Fruit fly (Drosophila melanogaster): ENCODE measurements around the gene CG42374.

CG42374 gene

dm6 chr3L:19294613-19295299 is 31.2 kb downstream of the CG42374 start (continued):
- TF ChIP-seq chinmo (GFP tag; IDR thresholded peaks at IDR 0.05; ENCODE audit: partially characterized antibody) (peak; percentile 92), CG12299 (tag; optimal IDR thresholded peaks at IDR 0.05) (peak; percentile 55), CG2875 (GFP tag; optimal IDR thresholded peaks at IDR 0.05) (peak; percentile 1), Hand (GFP tag; optimal IDR thresholded peaks at IDR 0.05) (peak; percentile 6), CG3847 (GFP tag; IDR thresholded peaks at IDR 0.05) (peak; percentile 4; the same call in 1 of the 2 replicates), Sry-δ (GFP tag; optimal IDR thresholded peaks at IDR 0.05) (peak; percentile 88), CG16863 (GFP tag; optimal IDR thresholded peaks at IDR 0.05) (no peak), Hmr (GFP tag; optimal IDR thresholded peaks at IDR 0.05) (peak; percentile 1), CG2116 (GFP tag; optimal IDR thresholded peaks at IDR 0.05) (peak; percentile 57), stwl (tag; optimal IDR thresholded peaks at IDR 0.05) (peak; percentile 12), CG17829 (tag; optimal IDR thresholded peaks at IDR 0.05) (peak; percentile 40), Xrp1 (GFP tag; IDR thresholded peaks at IDR 0.05) (peak; percentile 1; the same call in 1 of the 2 replicates), Fer3 (tag; optimal IDR thresholded peaks at IDR 0.05) (no peak), sob (GFP tag; IDR thresholded peaks at IDR 0.05) (0 out of 2 replicates have a peak, but pooled peaks have one; percentile 4), CG8765 (GFP tag; IDR thresholded peaks at IDR 0.05) (0 out of 2 replicates have a peak, but pooled peaks have one; percentile 3), Usf (GFP tag; optimal IDR thresholded peaks at IDR 0.05) (no peak), gsb-n (tag; optimal IDR thresholded peaks at IDR 0.05) (peak; percentile 73), Ets97D (GFP tag; optimal IDR thresholded peaks at IDR 0.05) (peak; percentile 78), Dll (GFP tag; IDR thresholded peaks at IDR 0.05; ENCODE audit: partially characterized antibody) (0 out of 4 replicates have a peak, but pooled peaks have one; percentile 34), ci (GFP tag; IDR thresholded peaks at IDR 0.05) (0 out of 3 replicates have a peak, but pooled peaks have one; percentile 58), CG7928 (GFP tag; optimal IDR thresholded peaks at IDR 0.05) (peak; percentile 95), gfzf (GFP tag; optimal IDR thresholded peaks at IDR 0.05) (peak; percentile 0), yki (optimal IDR thresholded peaks at IDR 0.05) (peak; percentile 10), Hsf (GFP tag; optimal IDR thresholded peaks at IDR 0.05) (peak; percentile 11), wdn (GFP tag; IDR thresholded peaks at IDR 0.05) (no peak), knrl (GFP tag; IDR thresholded peaks at IDR 0.05; ENCODE audit: partially characterized antibody) (no peak; the same call in 2 of the 3 replicates), CG4360 (GFP tag; IDR thresholded peaks at IDR 0.05) (peak; percentile 99), Vsx1 (GFP tag; optimal IDR thresholded peaks at IDR 0.05) (no peak), CG18599 (GFP tag; optimal IDR thresholded peaks at IDR 0.05) (no peak), wek (GFP tag; optimal IDR thresholded peaks at IDR 0.05) (no peak), CG34422 (GFP tag; IDR thresholded peaks at IDR 0.05) (0 out of 3 replicates have a peak, but pooled peaks have one; percentile 34), kay (GFP tag; optimal IDR thresholded peaks at IDR 0.05) (peak; percentile 80), CG13775 (GFP tag; optimal IDR thresholded peaks at IDR 0.05) (no peak), Sin3A (optimal IDR thresholded peaks at IDR 0.05) (peak; percentile 80), scrt (GFP tag; optimal IDR thresholded peaks at IDR 0.05) (peak; percentile 17), YL-1 (GFP tag; optimal IDR thresholded peaks at IDR 0.05) (no peak), BEAF-32 (GFP tag; optimal IDR thresholded peaks at IDR 0.05) (peak; percentile 4), cas (GFP tag; IDR thresholded peaks at IDR 0.05) (no peak), CG6654 (GFP tag; optimal IDR thresholded peaks at IDR 0.05) (no peak), crp (GFP tag; optimal IDR thresholded peaks at IDR 0.05) (peak; percentile 75 to 96), cad (GFP tag; optimal IDR thresholded peaks at IDR 0.05) (no peak), TFAM (GFP tag; optimal IDR thresholded peaks at IDR 0.05) (no peak), Bdp1 (GFP tag; optimal IDR thresholded peaks at IDR 0.05) (peak; percentile 36), CG10462 (GFP tag; optimal IDR thresholded peaks at IDR 0.05) (no peak), CG14710 (tag; optimal IDR thresholded peaks at IDR 0.05) (peak; percentile 6), dmrt99B (tag; optimal IDR thresholded peaks at IDR 0.05) (no peak), crol (GFP tag; IDR thresholded peaks at IDR 0.05) (peak; percentile 94), cato (GFP tag; optimal IDR thresholded peaks at IDR 0.05; ENCODE audit: borderline replicate concordance) (no peak)
